Fruit fly (Drosophila melanogaster): ENCODE measurements around the gene CG4768.

DNA sequence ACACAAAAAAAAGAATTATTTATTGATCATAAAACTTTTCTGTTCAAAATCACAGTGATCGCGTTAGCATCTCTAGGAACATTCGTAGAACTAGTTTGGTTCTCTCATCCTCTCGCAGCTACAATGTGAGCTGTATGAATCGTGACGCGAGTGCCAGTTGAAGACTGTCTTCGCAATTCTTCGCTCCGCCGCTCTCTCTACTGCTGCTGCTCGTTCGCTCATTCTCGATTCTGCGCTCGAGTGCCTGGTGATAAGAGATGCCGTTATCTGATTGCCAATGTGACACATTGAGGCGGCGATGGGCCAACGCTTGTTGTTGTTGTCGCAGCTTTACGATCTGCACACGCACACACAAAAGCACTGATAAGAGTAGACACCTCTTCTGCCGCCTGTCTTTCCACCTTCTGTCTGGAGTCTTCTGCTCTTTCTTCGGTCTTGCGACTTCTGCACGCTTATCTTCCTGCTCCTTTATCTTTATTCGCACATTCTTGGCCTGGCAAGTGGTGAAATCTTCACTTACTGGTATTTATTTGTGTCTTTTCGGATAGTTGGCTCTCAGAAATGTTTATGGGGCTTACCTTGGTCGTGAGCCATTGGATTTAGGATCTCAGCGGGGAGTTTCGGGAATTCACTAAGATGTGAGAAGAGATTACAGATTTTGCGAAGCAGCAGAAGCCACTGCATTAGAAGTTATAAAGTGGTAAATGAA, 44.3 kb downstream of the CG4768 start:
- TF ChIP-seq OdsH (GFP tag; optimal IDR thresholded peaks at IDR 0.05) (no peak), Rel (GFP tag; optimal IDR thresholded peaks at IDR 0.05) (no peak), Rel (tag; optimal IDR thresholded peaks at IDR 0.05) (peak; percentile 55), pan (optimal IDR thresholded peaks at IDR 0.05) (no peak), h (GFP tag; optimal IDR thresholded peaks at IDR 0.05) (no peak)

Data from whole organism, wandering third instar larva.